Worm (Caenorhabditis elegans): ENCODE results near the gene F23H11.7.

F23H11.7 gene

DNA sequence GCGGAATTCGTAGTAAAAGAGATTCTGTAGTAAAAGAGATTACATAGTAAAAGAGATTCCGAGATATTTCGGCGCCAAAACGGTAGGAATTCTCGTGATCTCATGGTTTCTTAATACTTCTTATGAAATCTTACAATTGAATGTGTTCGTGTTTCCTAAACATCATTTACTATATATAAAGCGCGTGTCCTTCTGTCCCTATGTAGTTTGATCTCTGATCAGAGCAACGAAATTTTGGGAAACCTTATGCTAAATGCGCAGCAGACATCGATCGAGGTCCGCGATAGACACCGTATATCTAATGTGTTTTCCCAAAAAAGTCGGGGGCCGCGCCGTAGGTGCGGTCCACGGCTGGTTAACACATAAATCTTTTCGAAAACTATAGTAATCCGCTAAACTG is 6.4 kb downstream of the F23H11.7 start:
- TF ChIP-seq hmg-1.2 (GFP tag; IDR thresholded peaks at IDR 0.05) (peak; percentile 31; the same call in 1 of the 2 replicates), pbrm-1 (GFP tag; IDR thresholded peaks at IDR 0.05) (0 out of 2 replicates have a peak, but pooled peaks have one; percentile 19), snpc-1.1 (tag; optimal IDR thresholded peaks at IDR 0.05; ENCODE audit: insufficient read depth) (peak; percentile 64), snpc-4 (GFP tag; optimal IDR thresholded peaks at IDR 0.05) (peak; percentile 30), snpc-4 (tag; optimal IDR thresholded peaks at IDR 0.05) (peak in 1 of 4 experiments; percentile 90), attf-6 (GFP tag; IDR thresholded peaks at IDR 0.05) (peak; percentile 65; the same call in 1 of the 2 replicates)

DNA sequence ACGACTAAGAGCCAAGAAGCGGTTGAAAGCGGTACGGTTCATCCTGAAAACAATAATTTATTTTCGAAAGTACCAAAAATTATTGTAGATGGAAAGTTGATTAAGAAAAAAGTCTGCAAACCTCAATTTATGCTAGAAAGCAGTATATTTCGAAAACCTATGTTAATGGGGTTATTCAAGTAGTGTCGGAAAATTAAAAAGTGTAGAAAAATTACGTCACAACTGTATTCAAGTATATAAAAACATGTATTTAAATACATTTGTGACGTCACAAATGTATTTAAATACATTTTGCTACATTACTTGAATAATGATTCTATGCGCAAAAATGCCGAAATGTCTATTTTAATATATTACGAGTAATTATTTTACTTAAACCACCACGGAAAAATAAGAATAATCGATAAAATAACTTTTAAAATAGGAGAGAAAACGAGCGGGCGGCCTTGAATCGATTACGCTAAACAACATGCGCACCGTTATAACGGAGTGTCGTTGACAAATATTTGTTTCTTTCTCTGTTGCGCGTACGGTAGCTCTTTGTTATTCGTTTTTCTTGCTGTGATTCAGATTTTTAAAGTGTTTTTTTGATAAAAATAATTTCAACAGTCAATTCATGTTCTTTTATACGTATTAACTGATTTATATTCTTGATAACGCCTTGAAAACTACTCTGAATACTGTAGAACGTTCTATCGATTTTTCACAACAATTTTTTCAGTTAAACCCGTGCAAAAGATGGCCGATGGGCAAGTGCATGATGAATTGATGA is 8.5 kb downstream of the F23H11.7 start, which contains the start of the genes F23H11.5 and bra-2:
F23H11.5 (minus strand) TSS at position 51 of the 772 bp plus-strand sequence.
bra-2 (plus strand) TSS at position 722 of the 772 bp plus-strand sequence.
- TF ChIP-seq hsf-1 (GFP tag; IDR thresholded peaks at IDR 0.05), result no peak
- peak; percentile 4 for TF ChIP-seq F23B12.7 (tag; optimal IDR thresholded peaks at IDR 0.05; ENCODE audit: insufficient read depth)
- peak; percentile 92 for TF ChIP-seq attf-3 (GFP tag; conservative IDR thresholded peaks at IDR 0.05)

ce11 chrIII:909540-909939 is 9.7 kb downstream of the F23H11.7 start, which contains the start of gene crls-1:
Gene crls-1, minus strand, starts transcription at chrIII:909902.
- TF ChIP-seq nhr-90 (tag; optimal IDR thresholded peaks at IDR 0.05) (no peak), lir-1 (GFP tag; conservative IDR thresholded peaks at IDR 0.05) (no peak), lin-54 (GFP tag; optimal IDR thresholded peaks at IDR 0.05) (no peak), madf-8 (GFP tag; conservative IDR thresholded peaks at IDR 0.05) (no peak), chd-7 (tag; optimal IDR thresholded peaks at IDR 0.05) (peak; percentile 25), zim-3 (tag; optimal IDR thresholded peaks at IDR 0.05) (no peak), F52B5.7 (tag; optimal IDR thresholded peaks at IDR 0.05) (peak; percentile 26), Y95B8A.8 (GFP tag; IDR thresholded peaks at IDR 0.05) (0 out of 2 replicates have a peak, but pooled peaks have one; percentile 17), dpff-1 (tag; optimal IDR thresholded peaks at IDR 0.05) (no peak), nfyb-1 (GFP tag; IDR thresholded peaks at IDR 0.05) (0 out of 2 replicates have a peak, but pooled peaks have one; percentile 37), ekl-4 (GFP tag; IDR thresholded peaks at IDR 0.05) (peak; percentile 58; the same call in 1 of the 2 replicates), snpc-3.4 (tag; optimal IDR thresholded peaks at IDR 0.05) (no peak), repo-1 (tag; optimal IDR thresholded peaks at IDR 0.05) (peak; percentile 72), fkh-3 (tag; optimal IDR thresholded peaks at IDR 0.05) (no peak), hsf-1 (GFP tag; IDR thresholded peaks at IDR 0.05) (peak; percentile 59; the same call in 1 of the 2 replicates), madf-3 (GFP tag; IDR thresholded peaks at IDR 0.05) (0 out of 2 replicates have a peak, but pooled peaks have one; percentile 28), hlh-12 (tag; optimal IDR thresholded peaks at IDR 0.05) (no peak), F57C9.4 (tag; optimal IDR thresholded peaks at IDR 0.05) (no peak), madf-6 (GFP tag; IDR thresholded peaks at IDR 0.05) (peak; percentile 14; the same call in 1 of the 2 replicates), tlf-1 (GFP tag; optimal IDR thresholded peaks at IDR 0.05) (peak; percentile 16), pha-4 (tag; optimal IDR thresholded peaks at IDR 0.05) (no peak), D2030.7 (GFP tag; IDR thresholded peaks at IDR 0.05) (peak; percentile 14; the same call in 1 of the 2 replicates), mcd-1 (GFP tag; IDR thresholded peaks at IDR 0.05) (peak; percentile 29), B0336.3 (GFP tag; IDR thresholded peaks at IDR 0.05) (0 out of 2 replicates have a peak, but pooled peaks have one; percentile 30), Y53G8AR.9 (GFP tag; conservative IDR thresholded peaks at IDR 0.05) (peak; percentile 53; the same call in 1 of the 2 replicates)
